Worm (Caenorhabditis elegans): Measurements from ENCODE around the gene F16B4.7.

DNA sequence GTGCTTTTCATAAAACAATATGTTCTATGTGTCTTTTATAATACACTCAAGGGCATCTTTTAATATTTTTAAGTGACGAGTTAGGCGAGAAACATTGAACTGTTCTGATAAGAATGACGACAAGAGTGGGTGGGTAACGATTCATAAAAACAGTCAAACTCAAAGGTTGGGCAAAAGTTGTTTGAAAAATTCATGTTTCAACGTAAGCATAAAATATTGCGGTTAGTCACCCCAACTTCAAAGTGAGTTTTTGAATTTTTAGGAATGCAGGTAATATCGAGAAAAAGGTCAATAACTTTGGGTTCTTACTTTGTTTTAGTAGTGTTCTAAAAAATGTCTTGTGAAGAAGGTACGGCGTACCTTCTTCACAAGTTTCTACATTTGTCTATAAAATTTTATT, 43.7 kb upstream of the F16B4.7 start, which contains the start of gene oac-31:
- TF ChIP-seq dao-5 (tag; optimal IDR thresholded peaks at IDR 0.05) (no peak), him-1 (tag; optimal IDR thresholded peaks at IDR 0.05) (no peak), W03F9.2 (tag; optimal IDR thresholded peaks at IDR 0.05) (no peak)
